Fruit fly (Drosophila melanogaster) whole organism, embryonic: Measurements from ENCODE around the gene CG31952.

Source experiments
- Awh ChIP-seq: fragments of 200-800 bp; sonication (Bioruptor generic); IDR thresholded peaks from 2 replicates; pipeline ENCODE4, ENCODE4 v1.3.6; 2022; ENCODE audit warnings: missing biosample characterization, missing genetic modification characterization
- CG10267 ChIP-seq: fragments of 200-800 bp; sonication (Bioruptor generic); optimal IDR thresholded peaks from 2 replicates; lab custom pipeline; 2018; ENCODE audit warnings: missing biosample characterization, mild to moderate bottlenecking, missing genetic modification characterization, moderate library complexity
- CG10543 ChIP-seq: fragments of 200-800 bp; sonication (Bioruptor generic); optimal IDR thresholded peaks from 3 replicates; lab custom pipeline; 2017; ENCODE audit warnings: missing biosample characterization, mild to moderate bottlenecking, missing genetic modification characterization, moderate library complexity
- CG10654 ChIP-seq: fragments of 200-800 bp; sonication (Bioruptor generic); optimal IDR thresholded peaks from 2 replicates; lab custom pipeline; 2016; ENCODE audit warnings: missing biosample characterization, missing genetic modification characterization
- CG12942 ChIP-seq: fragments of 200-800 bp; sonication (Bioruptor generic); optimal IDR thresholded peaks from 3 replicates; lab custom pipeline; 2016; ENCODE audit warnings: missing biosample characterization, missing genetic modification characterization
- CG13123 ChIP-seq: fragments of 200-800 bp; sonication (Bioruptor generic); optimal IDR thresholded peaks from 2 replicates; lab custom pipeline; 2016; ENCODE audit warnings: missing biosample characterization, missing genetic modification characterization
- CG13424 ChIP-seq: fragments of 200-800 bp; sonication (Bioruptor generic); optimal IDR thresholded peaks from 2 replicates; lab custom pipeline; 2019; ENCODE audit warnings: missing biosample characterization, mild to moderate bottlenecking, missing genetic modification characterization, moderate library complexity
- CG17186 ChIP-seq: fragments of 200-800 bp; sonication (Bioruptor generic); optimal IDR thresholded peaks from 3 replicates; lab custom pipeline; 2017; ENCODE audit warnings: missing biosample characterization, missing genetic modification reagents, missing genetic modification characterization
- CG18011 ChIP-seq: fragments of 200-800 bp; sonication (Bioruptor generic); optimal IDR thresholded peaks from 2 replicates; lab custom pipeline; 2017; ENCODE audit warnings: missing biosample characterization, missing genetic modification characterization, mild to moderate bottlenecking, moderate library complexity, missing genotype
- CG18619 ChIP-seq: fragments of 200-800 bp; sonication (Bioruptor generic); optimal IDR thresholded peaks from 3 replicates; lab custom pipeline; 2017; ENCODE audit warnings: missing biosample characterization, mild to moderate bottlenecking, missing genetic modification characterization
- CG2116 ChIP-seq: fragments of 200-800 bp; sonication (Bioruptor generic); optimal IDR thresholded peaks from 3 replicates; lab custom pipeline; 2018; ENCODE audit warnings: missing biosample characterization, mild to moderate bottlenecking, missing genetic modification characterization
- CG3163 ChIP-seq: fragments of 200-800 bp; sonication (Bioruptor generic); optimal IDR thresholded peaks from 3 replicates; lab custom pipeline; 2016; ENCODE audit warnings: missing biosample characterization, missing genetic modification characterization
- CG3838 ChIP-seq: fragments of 200-800 bp; sonication (Bioruptor generic); optimal IDR thresholded peaks from 3 replicates; lab custom pipeline; 2016; ENCODE audit warnings: missing biosample characterization, missing genetic modification characterization
- CG4424 ChIP-seq: fragments of 200-800 bp; sonication (Bioruptor generic); optimal IDR thresholded peaks from 3 replicates; lab custom pipeline; 2016; ENCODE audit warnings: missing biosample characterization, missing genetic modification characterization
- CG4820 ChIP-seq: fragments of 200-800 bp; sonication (Bioruptor generic); optimal IDR thresholded peaks from 3 replicates; lab custom pipeline; 2016; ENCODE audit warnings: missing biosample characterization, missing genetic modification characterization
- CG7372 ChIP-seq: fragments of 200-800 bp; sonication (Bioruptor generic); IDR thresholded peaks from 2 replicates; pipeline ENCODE4 v1.3.6; 2022; ENCODE audit warnings: missing biosample characterization, missing genetic modification characterization
- Dip2 ChIP-seq: fragments of 200-800 bp; sonication (Bioruptor generic); IDR thresholded peaks from 2 replicates; pipeline ENCODE4 v1.3.6; 2022; ENCODE audit warnings: missing biosample characterization, missing genetic modification characterization
- Eip74EF ChIP-seq, 2 experiments: fragments of 200-800 bp in 1 of 2; fragments of >200 bp in 1 of 2; sonication (Bioruptor generic) in 1 of 2; optimal IDR thresholded peaks; 2 replicates each; lab custom pipeline; 2017 to 2019; ENCODE audit warnings: missing biosample characterization in 2 of 2, missing genetic modification characterization in 2 of 2, mild to moderate bottlenecking in 1 of 2, moderate library complexity in 1 of 2
- H15 ChIP-seq: fragments of 200-800 bp; sonication (Bioruptor generic); IDR thresholded peaks from 3 replicates; pipeline ENCODE4 v1.3.6; 2022; ENCODE audit warnings: missing biosample characterization, missing genetic modification characterization
- HHEX ChIP-seq: fragments of 200-800 bp; sonication (Bioruptor generic); optimal IDR thresholded peaks from 3 replicates; lab custom pipeline; 2017; ENCODE audit warnings: missing biosample characterization, mild to moderate bottlenecking, missing genetic modification characterization, missing genetic modification reagents
- Hey ChIP-seq: fragments of 200-800 bp; sonication (Bioruptor generic); optimal IDR thresholded peaks from 3 replicates; lab custom pipeline; 2018; ENCODE audit warnings: missing biosample characterization, mild to moderate bottlenecking, missing genetic modification characterization
- Lhr ChIP-seq: fragments of 200-800 bp; sonication (Bioruptor generic); optimal IDR thresholded peaks from 3 replicates; lab custom pipeline; 2017; ENCODE audit warnings: mild to moderate bottlenecking, missing biosample characterization, missing genetic modification reagents, missing genetic modification characterization
- Max ChIP-seq: fragments of 200-800 bp; sonication (Bioruptor generic); optimal IDR thresholded peaks from 2 replicates; lab custom pipeline; 2016; ENCODE audit warnings: missing biosample characterization, mild to moderate bottlenecking, missing genetic modification characterization
- NfI ChIP-seq: fragments of 200-800 bp; sonication (Bioruptor generic); optimal IDR thresholded peaks from 3 replicates; lab custom pipeline; 2018; ENCODE audit warnings: missing biosample characterization, mild to moderate bottlenecking, missing genetic modification characterization, moderate library complexity
- Poxn ChIP-seq: fragments of 200-800 bp; sonication (Bioruptor generic); IDR thresholded peaks from 2 replicates; pipeline ENCODE4 v1.3.6; 2022; ENCODE audit warnings: missing biosample characterization, missing genetic modification characterization
- Ssrp ChIP-seq: fragments of 200-800 bp; sonication (Bioruptor generic); optimal IDR thresholded peaks from 2 replicates; lab custom pipeline; 2018; ENCODE audit warnings: missing biosample characterization, mild to moderate bottlenecking, missing genetic modification characterization, moderate library complexity
- Tbp ChIP-seq: fragments of >200 bp; optimal IDR thresholded peaks from 2 replicates; lab custom pipeline; 2018; ENCODE audit warnings: missing biosample characterization, missing genetic modification characterization
- bowl ChIP-seq: fragments of 200-800 bp; sonication (Bioruptor generic); IDR thresholded peaks from 2 replicates; pipeline ENCODE4 v1.3.6; 2022; ENCODE audit warnings: missing biosample characterization, missing genetic modification characterization
- btn ChIP-seq: fragments of 200-800 bp; sonication (Bioruptor generic); optimal IDR thresholded peaks from 2 replicates; lab custom pipeline; 2016; ENCODE audit warnings: missing biosample characterization, missing genetic modification characterization
- cas ChIP-seq: fragments of 200-800 bp; sonication (Bioruptor generic); IDR thresholded peaks from 2 replicates; pipeline ENCODE4 v1.3.6; 2022; ENCODE audit warnings: missing biosample characterization, missing genetic modification characterization
- corto ChIP-seq: fragments of 200-800 bp; sonication (Bioruptor generic); optimal IDR thresholded peaks from 2 replicates; lab custom pipeline; 2016; ENCODE audit warnings: missing biosample characterization, mild to moderate bottlenecking, missing genetic modification characterization, moderate library complexity
- crc ChIP-seq: fragments of 200-800 bp; sonication (Bioruptor generic); optimal IDR thresholded peaks from 2 replicates; lab custom pipeline; 2016; ENCODE audit warnings: missing biosample characterization, missing genetic modification characterization
- en ChIP-seq: fragments of 200-800 bp; sonication (Bioruptor generic); optimal IDR thresholded peaks from 2 replicates; lab custom pipeline; 2016; ENCODE audit warnings: missing biosample characterization, missing genetic modification characterization
- eyg ChIP-seq: fragments of 200-800 bp; sonication (Bioruptor generic); optimal IDR thresholded peaks from 3 replicates; lab custom pipeline; 2016; ENCODE audit warnings: missing biosample characterization, missing genetic modification characterization
- ftz-f1 ChIP-seq: fragments of 200-800 bp; sonication (Bioruptor generic); optimal IDR thresholded peaks from 2 replicates; lab custom pipeline; 2016; ENCODE audit warnings: missing biosample characterization, missing genetic modification characterization
- gsb ChIP-seq: fragments of 200-800 bp; sonication (Bioruptor generic); IDR thresholded peaks from 2 replicates; pipeline ENCODE4 v1.3.6; 2022; ENCODE audit warnings: missing biosample characterization, missing genetic modification characterization
- hth ChIP-seq: fragments of >200 bp; optimal IDR thresholded peaks from 2 replicates; lab custom pipeline; 2017; ENCODE audit warnings: inconsistent platforms
- jing ChIP-seq: fragments of 200-800 bp; sonication (Bioruptor generic); optimal IDR thresholded peaks from 2 replicates; lab custom pipeline; 2018; ENCODE audit warnings: missing biosample characterization, mild to moderate bottlenecking, missing genetic modification characterization
- kay ChIP-seq: fragments of 200-800 bp; sonication (Bioruptor generic); optimal IDR thresholded peaks from 2 replicates; lab custom pipeline; 2016; ENCODE audit warnings: missing biosample characterization, missing genetic modification characterization
- mld ChIP-seq: fragments of 200-800 bp; sonication (Bioruptor generic); IDR thresholded peaks from 3 replicates; pipeline ENCODE4 v1.3.6; 2022; ENCODE audit warnings: missing biosample characterization, missing genetic modification characterization; ENCODE audit not compliant: partially characterized antibody
- nerfin-1 ChIP-seq: fragments of 200-800 bp; sonication (Bioruptor generic); optimal IDR thresholded peaks from 3 replicates; lab custom pipeline; 2019; ENCODE audit warnings: missing biosample characterization, mild to moderate bottlenecking, missing genetic modification characterization, moderate library complexity
- nerfin-2 ChIP-seq: fragments of 200-800 bp; sonication (Bioruptor generic); IDR thresholded peaks from 2 replicates; pipeline ENCODE4 v1.3.6; 2022; ENCODE audit warnings: missing biosample characterization, missing genetic modification characterization; ENCODE audit not compliant: partially characterized antibody
- nom ChIP-seq: fragments of 200-800 bp; sonication (Bioruptor generic); optimal IDR thresholded peaks from 2 replicates; lab custom pipeline; 2017; ENCODE audit warnings: missing biosample characterization, missing genetic modification characterization, mild to moderate bottlenecking, moderate library complexity, missing genetic modification reagents
- pho ChIP-seq: fragments of 200-800 bp; sonication (Bioruptor generic); optimal IDR thresholded peaks from 2 replicates; lab custom pipeline; 2016; ENCODE audit warnings: missing biosample characterization, missing genetic modification characterization
- rib ChIP-seq: fragments of 200-800 bp; sonication (Bioruptor generic); IDR thresholded peaks from 2 replicates; pipeline ENCODE4 v1.3.6; 2022; ENCODE audit warnings: missing biosample characterization, missing genetic modification characterization
- sc ChIP-seq, 3 experiments: fragments of >200 bp in 2 of 3; fragments of 200-800 bp in 1 of 3; sonication (Bioruptor generic) in 1 of 3; optimal IDR thresholded peaks; 2 replicates in 2 of 3; 3 replicates in 1 of 3; lab custom pipeline; 2017; ENCODE audit warnings: mild to moderate bottlenecking in 1 of 3, missing biosample characterization in 1 of 3, missing genetic modification characterization in 1 of 3, missing genetic modification reagents in 1 of 3
- slp2 ChIP-seq: fragments of 200-800 bp; sonication (Bioruptor generic); optimal IDR thresholded peaks from 2 replicates; lab custom pipeline; 2016; ENCODE audit warnings: missing biosample characterization, missing genetic modification characterization
- sna ChIP-seq: fragments of 200-800 bp; sonication (Bioruptor generic); IDR thresholded peaks from 2 replicates; pipeline ENCODE4 v1.3.6; 2022; ENCODE audit warnings: missing biosample characterization, missing genetic modification characterization; ENCODE audit not compliant: partially characterized antibody
- sob ChIP-seq: fragments of 200-800 bp; sonication (Bioruptor generic); IDR thresholded peaks from 2 replicates; pipeline ENCODE4 v1.3.6; 2022; ENCODE audit warnings: missing biosample characterization, missing genetic modification characterization
- unpg ChIP-seq: fragments of 200-800 bp; sonication (Bioruptor generic); optimal IDR thresholded peaks from 3 replicates; lab custom pipeline; 2018; ENCODE audit warnings: missing biosample characterization, mild to moderate bottlenecking, missing genetic modification characterization, moderate library complexity

Gene CG31952

dm6 chr2L:3376684-3377086, 39.8 kb upstream of the CG31952 start, which contains the start of the genes CG9662 and Ptpa (continued):
- TF ChIP-seq CG18011 (GFP tag; lab: Kevin White, UChicago) (peak; percentile 42), sob (peak; percentile 82), Poxn (GFP tag; lab: Robert Waterston, UW) (no peak), slp2 (peak; percentile 71), nerfin-2 (GFP tag; lab: Robert Waterston, UW) (peak; percentile 79), CG4820 (GFP tag; lab: Kevin White, UChicago) (peak; percentile 80), corto (no peak), CG10654 (GFP tag; lab: Kevin White, UChicago) (peak; percentile 85), jing (GFP tag; lab: Kevin White, UChicago) (peak; percentile 54), rib (GFP tag; lab: Robert Waterston, UW) (peak; percentile 56; the same call in 1 of the 2 replicates), gsb (peak; percentile 11; the same call in 1 of the 2 replicates), Ssrp (tag; lab: Kevin White, UChicago) (peak; percentile 79), H15 (peak; percentile 58; the same call in 1 of the 3 replicates), pho (peak; percentile 91), ftz-f1 (GFP tag; lab: Kevin White, UChicago) (no peak), en (GFP tag; lab: Kevin White, UChicago) (no peak), Dip2 (GFP tag; lab: Robert Waterston, UW) (no peak), nom (GFP tag; lab: Kevin White, UChicago) (no peak), nerfin-1 (no peak), Max (GFP tag; lab: Kevin White, UChicago) (peak; percentile 77), Lhr (GFP tag; lab: Kevin White, UChicago) (peak; percentile 78), NfI (GFP tag; lab: Kevin White, UChicago) (peak; percentile 82), HHEX (GFP tag; lab: Kevin White, UChicago) (peak; percentile 47), btn (GFP tag; lab: Kevin White, UChicago) (peak; percentile 41), CG3163 (GFP tag; lab: Kevin White, UChicago) (peak; percentile 62), eyg (GFP tag; lab: Kevin White, UChicago) (peak; percentile 75), mld (GFP tag; lab: Robert Waterston, UW) (0 out of 3 replicates have a peak, but pooled peaks have one; percentile 44), CG7372 (GFP tag; lab: Robert Waterston, UW) (peak; percentile 83), Awh (GFP tag; lab: Robert Waterston, UW) (peak; percentile 63), CG10267 (tag; lab: Kevin White, UChicago) (peak; percentile 80), Hey (tag; lab: Kevin White, UChicago) (peak; percentile 10), kay (GFP tag; lab: Kevin White, UChicago) (peak; percentile 32), CG17186 (GFP tag; lab: Kevin White, UChicago) (peak; percentile 89), Eip74EF (GFP tag; optimal IDR thresholded peaks at IDR 0.05; lab: Kevin White, UChicago) (no peak), hth (lab: Kevin White, UChicago) (no peak), unpg (peak; percentile 66), bowl (GFP tag; lab: Robert Waterston, UW) (no peak), sna (GFP tag; lab: Robert Waterston, UW) (peak; percentile 93), CG10543 (GFP tag; lab: Kevin White, UChicago) (peak; percentile 45), CG12942 (GFP tag; lab: Kevin White, UChicago) (peak; percentile 83), CG13123 (GFP tag; lab: Kevin White, UChicago) (peak; percentile 57), crc (GFP tag; lab: Kevin White, UChicago) (peak; percentile 43), CG13424 (tag; lab: Kevin White, UChicago) (peak; percentile 80), sc (optimal IDR thresholded peaks at IDR 0.05; lab: Kevin White, UChicago) (no peak), sc (GFP tag; optimal IDR thresholded peaks at IDR 0.05; lab: Kevin White, UChicago) (peak; percentile 58), Tbp (GFP tag; lab: Kevin White, UChicago) (no peak), CG3838 (GFP tag; lab: Kevin White, UChicago) (peak; percentile 13), CG2116 (GFP tag; lab: Kevin White, UChicago) (peak; percentile 61), CG18619 (peak; percentile 68), CG4424 (GFP tag; lab: Kevin White, UChicago) (peak; percentile 81), cas (GFP tag; lab: Robert Waterston, UW) (peak; percentile 47; the same call in 1 of the 2 replicates)
